Fruit fly (Drosophila melanogaster): ENCODE data around the gene CG42367.

The CG42367 gene

dm6 chr2L:9918020-9918959 is 12.1 kb upstream of the CG42367 start, which contains the start of the genes CG5885 and CG4598 (continued):
- TF ChIP-seq Dfd (GFP tag; optimal IDR thresholded peaks at IDR 0.05) (no peak), Gsc (GFP tag; IDR thresholded peaks at IDR 0.05) (no peak), Poxn (GFP tag; IDR thresholded peaks at IDR 0.05) (no peak), CG17829 (tag; optimal IDR thresholded peaks at IDR 0.05) (peak; percentile 56), ranshi (GFP tag; IDR thresholded peaks at IDR 0.05) (peak; percentile 78), lmd (GFP tag; IDR thresholded peaks at IDR 0.05) (peak; percentile 60; the same call in 1 of the 2 replicates), CG7786 (GFP tag; optimal IDR thresholded peaks at IDR 0.05) (peak; percentile 41), HmgD (GFP tag; optimal IDR thresholded peaks at IDR 0.05) (no peak), amos (GFP tag; IDR thresholded peaks at IDR 0.05; ENCODE audit: partially characterized antibody) (peak; percentile 85), CG3995 (GFP tag; optimal IDR thresholded peaks at IDR 0.05) (no peak), dpn (GFP tag; optimal IDR thresholded peaks at IDR 0.05) (peak; percentile 38 to 74), D19A (tag; optimal IDR thresholded peaks at IDR 0.05) (peak; percentile 99), CG4730 (GFP tag; IDR thresholded peaks at IDR 0.05) (0 out of 2 replicates have a peak, but pooled peaks have one; percentile 22), TFAM (GFP tag; optimal IDR thresholded peaks at IDR 0.05) (no peak), gfzf (GFP tag; optimal IDR thresholded peaks at IDR 0.05) (peak; percentile 50), jing (GFP tag; optimal IDR thresholded peaks at IDR 0.05) (peak; percentile 50), CG9797 (GFP tag; optimal IDR thresholded peaks at IDR 0.05) (peak; percentile 47), Pdp1 (GFP tag; optimal IDR thresholded peaks at IDR 0.05) (peak; percentile 16 to 68), CG30020 (tag; optimal IDR thresholded peaks at IDR 0.05) (peak; percentile 54), D (optimal IDR thresholded peaks at IDR 0.05) (no peak), D (GFP tag; optimal IDR thresholded peaks at IDR 0.05) (peak; percentile 34), CG10321 (GFP tag; IDR thresholded peaks at IDR 0.05) (no peak), pho (GFP tag; optimal IDR thresholded peaks at IDR 0.05) (peak; percentile 19), stwl (tag; optimal IDR thresholded peaks at IDR 0.05) (peak; percentile 71), CG18599 (GFP tag; optimal IDR thresholded peaks at IDR 0.05) (peak; percentile 70), jigr1 (GFP tag; IDR thresholded peaks at IDR 0.05) (no peak), Mes4 (GFP tag; optimal IDR thresholded peaks at IDR 0.05) (no peak), Deaf1 (tag; optimal IDR thresholded peaks at IDR 0.05) (peak; percentile 89), corto (GFP tag; optimal IDR thresholded peaks at IDR 0.05) (no peak), CG5180 (GFP tag; optimal IDR thresholded peaks at IDR 0.05) (peak; percentile 48), odd (GFP tag; optimal IDR thresholded peaks at IDR 0.05) (peak; percentile 56), Max (GFP tag; optimal IDR thresholded peaks at IDR 0.05) (no peak), Sox102F (GFP tag; optimal IDR thresholded peaks at IDR 0.05) (peak; percentile 80), CG2116 (GFP tag; optimal IDR thresholded peaks at IDR 0.05) (peak; percentile 90), sisA (GFP tag; IDR thresholded peaks at IDR 0.05) (peak; percentile 73), CrebB (tag; optimal IDR thresholded peaks at IDR 0.05) (peak; percentile 59), CG4424 (GFP tag; optimal IDR thresholded peaks at IDR 0.05) (peak; percentile 63), CG9817 (tag; optimal IDR thresholded peaks at IDR 0.05) (peak; percentile 34), zfh1 (GFP tag; IDR thresholded peaks at IDR 0.05) (peak; percentile 69), HLH3B (GFP tag; IDR thresholded peaks at IDR 0.05) (no peak; the same call in 1 of the 2 replicates), CG14860 (GFP tag; IDR thresholded peaks at IDR 0.05; ENCODE audit: partially characterized antibody) (peak; percentile 68), CG8944 (GFP tag; optimal IDR thresholded peaks at IDR 0.05) (peak; percentile 9), unc-4 (GFP tag; IDR thresholded peaks at IDR 0.05; ENCODE audit: partially characterized antibody) (peak; percentile 80), CG15514 (GFP tag; optimal IDR thresholded peaks at IDR 0.05) (peak; percentile 64), toy (GFP tag; IDR thresholded peaks at IDR 0.05) (no peak), abd-A (tag; optimal IDR thresholded peaks at IDR 0.05) (no peak), trh (GFP tag; optimal IDR thresholded peaks at IDR 0.05) (peak; percentile 61), CG6272 (GFP tag; IDR thresholded peaks at IDR 0.05) (no peak; the same call in 1 of the 2 replicates)

Data from whole organism, embryonic.